Fruit fly (Drosophila melanogaster): Measurements from ENCODE around the gene Tbc1d8-9.

The Tbc1d8-9 gene

DNA sequence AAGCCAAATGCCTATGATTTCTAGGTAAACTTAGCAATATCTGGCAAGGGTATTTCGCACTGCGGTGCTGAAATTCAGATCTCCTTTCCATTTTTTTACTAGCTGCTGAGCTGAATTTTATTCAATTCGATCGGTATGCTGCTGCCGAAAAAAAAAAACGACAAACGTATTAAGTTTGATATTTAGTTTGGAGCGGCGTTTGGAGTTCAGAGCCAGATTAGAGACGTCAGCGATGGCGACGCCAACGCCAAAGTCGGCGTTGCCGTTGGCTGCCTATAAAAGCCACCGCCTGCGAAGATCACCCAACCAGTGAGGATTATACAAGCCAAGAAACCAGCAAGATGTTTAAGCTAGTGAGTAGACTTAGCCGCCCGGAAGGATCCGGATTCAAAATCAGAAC, 43.2 kb downstream of the Tbc1d8-9 start, which contains the start of gene Cpr78Cc:
TSS of gene Cpr78Cc (plus strand) at position 301 of the 400 bp plus-strand sequence.
- TF ChIP-seq topi (GFP tag; optimal IDR thresholded peaks at IDR 0.05): no peak
- TF ChIP-seq Eip93F (GFP tag; optimal IDR thresholded peaks at IDR 0.05): no peak
- TF ChIP-seq Ets21C (GFP tag; optimal IDR thresholded peaks at IDR 0.05): no peak

DNA sequence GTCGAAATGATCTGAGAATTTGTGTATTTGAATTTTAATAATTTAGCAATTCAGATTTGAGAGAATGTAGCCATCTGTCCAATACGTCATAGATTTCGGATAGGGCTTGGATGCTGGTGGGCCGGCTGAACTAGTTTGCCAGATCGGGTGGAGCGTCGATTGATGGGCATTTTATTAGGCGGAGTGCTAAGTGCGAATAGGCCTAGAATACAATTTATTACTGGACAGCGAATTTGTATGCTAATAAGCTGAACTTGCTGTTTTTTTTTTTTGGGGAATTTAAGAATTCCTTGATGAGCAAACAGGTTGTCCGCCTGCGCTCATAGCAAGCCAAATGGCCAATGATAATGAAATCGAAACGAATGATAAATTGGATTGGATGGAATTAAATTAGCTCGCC, 44.3 kb downstream of the Tbc1d8-9 start:
- TF ChIP-seq svp (GFP tag): no peak
- no peak for TF ChIP-seq Ets96B (tag; optimal IDR thresholded peaks at IDR 0.05)
- TF ChIP-seq acj6 (GFP tag; optimal IDR thresholded peaks at IDR 0.05): no peak
- TF ChIP-seq topi (GFP tag; optimal IDR thresholded peaks at IDR 0.05): no peak
- no peak for TF ChIP-seq CG7368 (GFP tag; optimal IDR thresholded peaks at IDR 0.05)
- TF ChIP-seq cyc (GFP tag; optimal IDR thresholded peaks at IDR 0.05): no peak
- TF ChIP-seq CG1621 (tag; optimal IDR thresholded peaks at IDR 0.05): no peak
- no peak for TF ChIP-seq CG6163 (GFP tag; IDR thresholded peaks at IDR 0.05)
- TF ChIP-seq CG32006 (GFP tag; optimal IDR thresholded peaks at IDR 0.05): no peak
- no peak for TF ChIP-seq Sox14 (GFP tag; optimal IDR thresholded peaks at IDR 0.05)
- no peak for TF ChIP-seq CG15336 (GFP tag; IDR thresholded peaks at IDR 0.05)
- no peak for TF ChIP-seq CG10669 (GFP tag; optimal IDR thresholded peaks at IDR 0.05)
- TF ChIP-seq CG31627 (GFP tag; optimal IDR thresholded peaks at IDR 0.05): no peak
- no peak for TF ChIP-seq Hr4 (GFP tag; optimal IDR thresholded peaks at IDR 0.05)
- TF ChIP-seq CG8119 (GFP tag; IDR thresholded peaks at IDR 0.05): no peak
- TF ChIP-seq CG8319 (GFP tag; optimal IDR thresholded peaks at IDR 0.05): no peak
- TF ChIP-seq Lpt (GFP tag; optimal IDR thresholded peaks at IDR 0.05): no peak
- TF ChIP-seq fkh (GFP tag; optimal IDR thresholded peaks at IDR 0.05): no peak

DNA sequence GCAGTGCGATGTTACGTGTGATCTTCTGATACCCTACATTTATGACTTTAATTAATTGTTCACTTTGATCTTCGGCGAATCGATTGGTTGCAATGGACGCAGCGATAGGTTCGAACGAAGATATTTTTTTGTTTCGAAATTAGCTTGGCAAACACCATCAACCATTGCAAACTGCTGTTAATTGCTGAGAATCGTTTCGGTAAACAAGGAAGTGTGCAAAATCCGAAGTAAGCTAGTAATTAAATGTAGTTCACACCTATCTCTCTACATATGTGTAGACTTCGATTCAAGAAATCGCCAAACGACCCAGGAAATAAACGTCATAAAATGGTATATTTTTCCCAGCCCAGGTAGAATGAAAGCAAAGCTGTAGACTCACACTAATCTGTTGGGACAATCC, 45.1 kb downstream of the Tbc1d8-9 start, which contains the start of gene CG43702:
TSS of gene CG43702 (plus strand) at position 301 of the 400 bp plus-strand sequence.
- TF ChIP-seq Hr4 (GFP tag; optimal IDR thresholded peaks at IDR 0.05) (no peak), CG10669 (GFP tag; optimal IDR thresholded peaks at IDR 0.05) (no peak), CG15336 (GFP tag; IDR thresholded peaks at IDR 0.05) (no peak), topi (GFP tag; optimal IDR thresholded peaks at IDR 0.05) (no peak), Hr39 (GFP tag; optimal IDR thresholded peaks at IDR 0.05) (no peak), CG3032 (tag; optimal IDR thresholded peaks at IDR 0.05) (no peak), Hr38 (GFP tag; optimal IDR thresholded peaks at IDR 0.05) (no peak), CG34406 (GFP tag; optimal IDR thresholded peaks at IDR 0.05) (no peak), acj6 (GFP tag; optimal IDR thresholded peaks at IDR 0.05) (no peak), vri (GFP tag; optimal IDR thresholded peaks at IDR 0.05) (no peak), fd85E (GFP tag; optimal IDR thresholded peaks at IDR 0.05) (no peak), cyc (GFP tag; optimal IDR thresholded peaks at IDR 0.05) (no peak), Ets96B (tag; optimal IDR thresholded peaks at IDR 0.05) (no peak), CG8119 (GFP tag; IDR thresholded peaks at IDR 0.05) (no peak), CG8632 (GFP tag; optimal IDR thresholded peaks at IDR 0.05) (no peak)

DNA sequence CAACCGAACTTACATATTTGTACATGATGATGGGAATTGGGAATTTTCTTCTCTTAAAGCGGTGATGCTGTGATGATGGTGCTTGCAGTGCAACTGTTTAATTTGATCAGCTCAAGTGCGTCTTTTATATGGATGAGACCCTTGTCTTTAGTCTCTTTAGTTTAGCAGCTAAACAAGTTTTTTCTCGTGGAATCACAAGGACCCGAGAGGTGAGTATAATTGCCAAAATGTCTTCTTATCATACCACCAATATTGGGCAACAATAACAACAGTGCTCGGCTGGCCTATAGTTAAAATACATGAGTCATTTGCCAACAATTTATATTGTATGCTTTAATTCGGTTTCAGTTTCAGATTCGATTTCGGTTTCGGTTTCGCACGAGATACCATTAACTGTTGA, 45.8 kb downstream of the Tbc1d8-9 start, which contains the start of gene Edg78E:
TSS of gene Edg78E (minus strand) at position 101 of the 400 bp plus-strand sequence.
- TF ChIP-seq CG6854 (GFP tag; optimal IDR thresholded peaks at IDR 0.05): no peak
- TF ChIP-seq CG11294 (GFP tag; IDR thresholded peaks at IDR 0.05): no peak
- TF ChIP-seq CG6163 (GFP tag; IDR thresholded peaks at IDR 0.05): no peak
- TF ChIP-seq CG10631 (GFP tag; optimal IDR thresholded peaks at IDR 0.05): no peak

dm6 chr3L:21294202-21294601, 49.3 kb downstream of the Tbc1d8-9 start, which contains the start of gene Cpr78Cb:
TSS of gene Cpr78Cb (plus strand) at chr3L:21294492.
- TF ChIP-seq Met (GFP tag; optimal IDR thresholded peaks at IDR 0.05) (no peak), CG11902 (GFP tag; optimal IDR thresholded peaks at IDR 0.05) (no peak), net (GFP tag; optimal IDR thresholded peaks at IDR 0.05) (no peak)

- no peak for TF ChIP-seq CG9139 (GFP tag; optimal IDR thresholded peaks at IDR 0.05)
- TF ChIP-seq CG4318 (GFP tag; optimal IDR thresholded peaks at IDR 0.05): no peak
- TF ChIP-seq Gug (GFP tag; IDR thresholded peaks at IDR 0.05): no peak
- no peak for TF ChIP-seq CG6854 (GFP tag; optimal IDR thresholded peaks at IDR 0.05)
- TF ChIP-seq dac (GFP tag; optimal IDR thresholded peaks at IDR 0.05): no peak
- no peak for TF ChIP-seq Lpt (GFP tag; optimal IDR thresholded peaks at IDR 0.05)
- no peak for TF ChIP-seq CG31627 (GFP tag; optimal IDR thresholded peaks at IDR 0.05)
- no peak for TF ChIP-seq Sox14 (GFP tag; optimal IDR thresholded peaks at IDR 0.05)
- TF ChIP-seq spab (GFP tag; optimal IDR thresholded peaks at IDR 0.05): no peak
- TF ChIP-seq Hr39 (GFP tag; optimal IDR thresholded peaks at IDR 0.05): no peak
- no peak for TF ChIP-seq Met (GFP tag; optimal IDR thresholded peaks at IDR 0.05)
- no peak for TF ChIP-seq Hr4 (GFP tag; optimal IDR thresholded peaks at IDR 0.05)
- TF ChIP-seq topi (GFP tag; optimal IDR thresholded peaks at IDR 0.05): no peak
- TF ChIP-seq CG32006 (GFP tag; optimal IDR thresholded peaks at IDR 0.05): no peak
- TF ChIP-seq Ets96B (tag; optimal IDR thresholded peaks at IDR 0.05): no peak
Measured at dm6 chr3L:21292700-21293099, 50.8 kb downstream of the Tbc1d8-9 start, which contains the start of gene Cpr78Ca. TSS of gene Cpr78Ca (minus strand) at chr3L:21292800.

Data from whole organism, prepupa.